Fruit fly (Drosophila melanogaster) whole organism, embryonic: ENCODE measurements around the gene SREBP.

Source experiments
- Abd-B ChIP-seq: fragments of 200-800 bp; sonication (Bioruptor generic); optimal IDR thresholded peaks from 2 replicates; lab custom pipeline; 2018; ENCODE audit warnings: missing biosample characterization, mild to moderate bottlenecking, missing genetic modification characterization, moderate library complexity
- Asciz ChIP-seq: fragments of 200-800 bp; sonication (Bioruptor generic); optimal IDR thresholded peaks from 2 replicates; lab custom pipeline; 2017; ENCODE audit warnings: missing biosample characterization, mild to moderate bottlenecking, missing genetic modification characterization, missing genetic modification reagents
- Awh ChIP-seq: fragments of 200-800 bp; sonication (Bioruptor generic); IDR thresholded peaks from 2 replicates; pipeline ENCODE4, ENCODE4 v1.3.6; 2022; ENCODE audit warnings: missing biosample characterization, missing genetic modification characterization
- BEAF-32 ChIP-seq: fragments of 200-800 bp; sonication (Bioruptor generic); optimal IDR thresholded peaks from 3 replicates; lab custom pipeline; 2017; ENCODE audit warnings: missing biosample characterization, missing genetic modification characterization, mild to moderate bottlenecking, moderate library complexity, missing genetic modification reagents
- CG10654 ChIP-seq: fragments of 200-800 bp; sonication (Bioruptor generic); optimal IDR thresholded peaks from 2 replicates; lab custom pipeline; 2016; ENCODE audit warnings: missing biosample characterization, missing genetic modification characterization
- CG12219 ChIP-seq: fragments of 200-800 bp; sonication (Bioruptor generic); optimal IDR thresholded peaks from 3 replicates; lab custom pipeline; 2018; ENCODE audit warnings: missing biosample characterization, mild to moderate bottlenecking, missing genetic modification characterization
- CG15479 ChIP-seq: fragments of 200-800 bp; sonication (Bioruptor generic); optimal IDR thresholded peaks from 3 replicates; lab custom pipeline; 2019; ENCODE audit warnings: missing biosample characterization, mild to moderate bottlenecking, missing genetic modification characterization, moderate library complexity
- CG17385 ChIP-seq: fragments of 200-800 bp; sonication (Bioruptor generic); optimal IDR thresholded peaks from 3 replicates; lab custom pipeline; 2018; ENCODE audit warnings: missing biosample characterization, mild to moderate bottlenecking, missing genetic modification characterization
- CG2120 ChIP-seq: fragments of 200-800 bp; sonication (Bioruptor generic); optimal IDR thresholded peaks from 3 replicates; lab custom pipeline; 2016; ENCODE audit warnings: missing biosample characterization, missing genetic modification characterization
- CG2129 ChIP-seq: fragments of 200-800 bp; sonication (Bioruptor generic); IDR thresholded peaks from 2 replicates; pipeline ENCODE4 v1.3.6; 2022; ENCODE audit warnings: missing biosample characterization, missing genetic modification characterization; ENCODE audit not compliant: partially characterized antibody
- CG30431 ChIP-seq: fragments of 200-800 bp; sonication (Bioruptor generic); optimal IDR thresholded peaks from 2 replicates; lab custom pipeline; 2017; ENCODE audit warnings: missing biosample characterization, missing genetic modification characterization
- CG34422 ChIP-seq: fragments of 200-800 bp; sonication (Bioruptor generic); IDR thresholded peaks from 3 replicates; pipeline ENCODE4 v1.3.6; 2022; ENCODE audit warnings: missing biosample characterization, missing genetic modification characterization
- CG6272 ChIP-seq: fragments of 200-800 bp; sonication (Bioruptor generic); IDR thresholded peaks from 2 replicates; pipeline ENCODE4 v1.3.6; 2022; ENCODE audit warnings: missing biosample characterization, missing genetic modification characterization
- CG6689 ChIP-seq: fragments of 200-800 bp; sonication (Bioruptor generic); IDR thresholded peaks from 2 replicates; pipeline ENCODE4 v1.3.6; 2022; ENCODE audit warnings: missing biosample characterization, missing genetic modification characterization
- CG7372 ChIP-seq: fragments of 200-800 bp; sonication (Bioruptor generic); IDR thresholded peaks from 2 replicates; pipeline ENCODE4 v1.3.6; 2022; ENCODE audit warnings: missing biosample characterization, missing genetic modification characterization
- CG7963 ChIP-seq: fragments of 200-800 bp; sonication (Bioruptor generic); IDR thresholded peaks from 3 replicates; pipeline ENCODE4 v1.3.6; 2022; ENCODE audit warnings: missing biosample characterization, missing genetic modification characterization; ENCODE audit not compliant: partially characterized antibody
- CG8290 ChIP-seq, 3 experiments: fragments of 200-800 bp; sonication (Bioruptor generic); optimal IDR thresholded peaks; 2 replicates each; lab custom pipeline; 2016 to 2019; ENCODE audit warnings: missing biosample characterization in 3 of 3, missing genetic modification characterization in 3 of 3, mild to moderate bottlenecking in 2 of 3, moderate library complexity in 1 of 3
- CG8478 ChIP-seq: fragments of >200 bp; optimal IDR thresholded peaks from 2 replicates; lab custom pipeline; 2018
- CG8924 ChIP-seq: fragments of 200-800 bp; optimal IDR thresholded peaks from 3 replicates; lab custom pipeline; 2019; ENCODE audit warnings: missing biosample characterization, mild to moderate bottlenecking, missing genetic modification characterization, moderate library complexity
- CrebB ChIP-seq: fragments of 200-800 bp; sonication (Bioruptor generic); optimal IDR thresholded peaks from 3 replicates; lab custom pipeline; 2018; ENCODE audit warnings: missing biosample characterization, mild to moderate bottlenecking, missing genetic modification characterization
- Ets97D ChIP-seq: fragments of 200-800 bp; sonication (Bioruptor generic); optimal IDR thresholded peaks from 3 replicates; lab custom pipeline; 2016; ENCODE audit warnings: missing biosample characterization, missing genetic modification characterization
- GATAe ChIP-seq: fragments of 200-800 bp; sonication (Bioruptor generic); conservative IDR thresholded peaks from 2 replicates; pipeline ENCODE4 v1.3.6; 2022; ENCODE audit warnings: missing biosample characterization, missing genetic modification characterization
- H15 ChIP-seq: fragments of 200-800 bp; sonication (Bioruptor generic); IDR thresholded peaks from 3 replicates; pipeline ENCODE4 v1.3.6; 2022; ENCODE audit warnings: missing biosample characterization, missing genetic modification characterization
- HLH54F ChIP-seq: fragments of 200-800 bp; sonication (Bioruptor generic); optimal IDR thresholded peaks from 3 replicates; lab custom pipeline; 2016; ENCODE audit warnings: missing biosample characterization, missing genetic modification characterization
- MTF-1 ChIP-seq: fragments of 200-800 bp; sonication (Bioruptor generic); optimal IDR thresholded peaks from 2 replicates; lab custom pipeline; 2018; ENCODE audit warnings: missing biosample characterization, mild to moderate bottlenecking, missing genetic modification characterization, borderline replicate concordance
- Mad ChIP-seq: fragments of 200-800 bp; sonication (Bioruptor generic); optimal IDR thresholded peaks from 2 replicates; lab custom pipeline; 2016; ENCODE audit warnings: missing biosample characterization, missing genetic modification characterization
- Max ChIP-seq: fragments of 200-800 bp; sonication (Bioruptor generic); optimal IDR thresholded peaks from 2 replicates; lab custom pipeline; 2016; ENCODE audit warnings: missing biosample characterization, mild to moderate bottlenecking, missing genetic modification characterization
- Xbp1 ChIP-seq: fragments of 200-800 bp; sonication (Bioruptor generic); optimal IDR thresholded peaks from 3 replicates; lab custom pipeline; 2016; ENCODE audit warnings: missing biosample characterization, mild to moderate bottlenecking, missing genetic modification characterization
- bbx ChIP-seq: fragments of 200-800 bp; sonication (Bioruptor generic); IDR thresholded peaks from 2 replicates; pipeline ENCODE4 v1.3.6; 2022; ENCODE audit warnings: missing biosample characterization, missing genetic modification characterization; ENCODE audit not compliant: partially characterized antibody
- bcd ChIP-seq: fragments of 200-800 bp; sonication (Bioruptor generic); optimal IDR thresholded peaks from 2 replicates; lab custom pipeline; 2017; ENCODE audit warnings: missing biosample characterization, mild to moderate bottlenecking, missing genetic modification characterization
- chn ChIP-seq: fragments of 200-800 bp; sonication (Bioruptor generic); optimal IDR thresholded peaks from 2 replicates; lab custom pipeline; 2016; ENCODE audit warnings: missing biosample characterization, missing genetic modification characterization
- corto ChIP-seq: fragments of 200-800 bp; sonication (Bioruptor generic); optimal IDR thresholded peaks from 2 replicates; lab custom pipeline; 2016; ENCODE audit warnings: missing biosample characterization, mild to moderate bottlenecking, missing genetic modification characterization, moderate library complexity
- fd102C ChIP-seq: fragments of 200-800 bp; sonication (Bioruptor generic); optimal IDR thresholded peaks from 2 replicates; lab custom pipeline; 2018; ENCODE audit warnings: missing biosample characterization, mild to moderate bottlenecking, missing genetic modification characterization, moderate library complexity
- gem ChIP-seq: fragments of 200-800 bp; sonication (Bioruptor generic); optimal IDR thresholded peaks from 2 replicates; lab custom pipeline; 2019; ENCODE audit warnings: missing biosample characterization, mild to moderate bottlenecking, missing genetic modification characterization, moderate library complexity
- hkb ChIP-seq, 2 experiments: fragments of 200-800 bp in 1 of 2; fragments of >200 bp in 1 of 2; sonication (Bioruptor generic) in 1 of 2; IDR thresholded peaks in 1 of 2; optimal IDR thresholded peaks in 1 of 2; 2 replicates each; pipeline versions ENCODE4 v1.3.6 to Lab custom; 2017 to 2022; ENCODE audit warnings: missing biosample characterization in 1 of 2, missing genetic modification characterization in 1 of 2
- jigr1 ChIP-seq: fragments of 200-800 bp; sonication (Bioruptor generic); IDR thresholded peaks from 3 replicates; pipeline ENCODE4 v1.3.6; 2022; ENCODE audit warnings: missing biosample characterization, missing genetic modification characterization
- jumu ChIP-seq: fragments of 200-800 bp; sonication (Bioruptor generic); optimal IDR thresholded peaks from 3 replicates; lab custom pipeline; 2016; ENCODE audit warnings: missing biosample characterization, missing genetic modification characterization
- nau ChIP-seq: fragments of 200-800 bp; sonication (Bioruptor generic); optimal IDR thresholded peaks from 3 replicates; lab custom pipeline; 2017; ENCODE audit warnings: missing biosample characterization, mild to moderate bottlenecking, missing genetic modification characterization, missing genetic modification reagents
- odd ChIP-seq: fragments of 200-800 bp; sonication (Bioruptor generic); optimal IDR thresholded peaks from 2 replicates; lab custom pipeline; 2017; ENCODE audit warnings: missing biosample characterization, mild to moderate bottlenecking, missing genetic modification characterization
- org-1 ChIP-seq: fragments of 200-800 bp; sonication (Bioruptor generic); optimal IDR thresholded peaks from 2 replicates; lab custom pipeline; 2017; ENCODE audit warnings: missing biosample characterization, missing genetic modification characterization
- p53 ChIP-seq: fragments of 200-800 bp; sonication (Bioruptor generic); optimal IDR thresholded peaks from 2 replicates; lab custom pipeline; 2016; ENCODE audit warnings: missing biosample characterization, missing genetic modification characterization
- ranshi ChIP-seq: fragments of 200-800 bp; sonication (Bioruptor generic); IDR thresholded peaks from 2 replicates; pipeline ENCODE4 v1.3.6; 2022; ENCODE audit warnings: missing biosample characterization, missing genetic modification characterization
- repo ChIP-seq: fragments of 200-800 bp; sonication (Bioruptor generic); optimal IDR thresholded peaks from 2 replicates; lab custom pipeline; 2016; ENCODE audit warnings: missing biosample characterization, missing genetic modification characterization
- row ChIP-seq: fragments of 200-800 bp; sonication (Bioruptor generic); IDR thresholded peaks from 3 replicates; pipeline ENCODE4 v1.3.6; 2022; ENCODE audit warnings: missing biosample characterization, missing genetic modification characterization
- sens-2 ChIP-seq: fragments of 200-800 bp; sonication (Bioruptor generic); IDR thresholded peaks from 2 replicates; pipeline ENCODE4 v1.3.6; 2022; ENCODE audit warnings: missing biosample characterization, missing genetic modification characterization
- stwl ChIP-seq: fragments of 200-800 bp; sonication (Bioruptor generic); optimal IDR thresholded peaks from 3 replicates; lab custom pipeline; 2018; ENCODE audit warnings: missing biosample characterization, mild to moderate bottlenecking, missing genetic modification characterization, moderate library complexity
- twi ChIP-seq: fragments of 200-800 bp; optimal IDR thresholded peaks from 2 replicates; lab custom pipeline; 2019; ENCODE audit warnings: missing biosample characterization, mild to moderate bottlenecking, missing genetic modification characterization, moderate library complexity
- vvl ChIP-seq: fragments of 200-800 bp; sonication (Bioruptor generic); IDR thresholded peaks from 2 replicates; pipeline ENCODE4 v1.3.6; 2022; ENCODE audit warnings: missing biosample characterization, missing genetic modification characterization

SREBP gene

dm6 chr3L:19817807-19818531 is 24.2 kb downstream of the SREBP start, which contains the start of the genes Fibp and Deaf1 (continued):
- TF ChIP-seq fd102C (GFP tag; lab: Kevin White, UChicago): no peak
- peak; percentile 57; the same call in 1 of the 2 replicates for TF ChIP-seq vvl (GFP tag; lab: Robert Waterston, UW)
- no peak for TF ChIP-seq hkb (optimal IDR thresholded peaks at IDR 0.05; lab: Kevin White, UChicago)
- TF ChIP-seq hkb (GFP tag; IDR thresholded peaks at IDR 0.05; lab: Robert Waterston, UW): no peak
- TF ChIP-seq Awh (GFP tag; lab: Robert Waterston, UW): no peak
- TF ChIP-seq CG2120 (GFP tag; lab: Kevin White, UChicago): peak; percentile 90
- no peak for TF ChIP-seq CG15479 (GFP tag; lab: Kevin White, UChicago)
- TF ChIP-seq CG6689 (GFP tag; lab: Robert Waterston, UW): peak; percentile 55
- peak; percentile 89 for TF ChIP-seq CG2129 (GFP tag; lab: Robert Waterston, UW)
- TF ChIP-seq GATAe (GFP tag; lab: Robert Waterston, UW): no peak; the same call in 1 of the 2 replicates
- peak; percentile 83 for TF ChIP-seq CG8290 (GFP tag; optimal IDR thresholded peaks at IDR 0.05; lab: Kevin White, UChicago)
- TF ChIP-seq CG8290 (tag; optimal IDR thresholded peaks at IDR 0.05; lab: Kevin White, UChicago): peak; percentile 48 to 91
- TF ChIP-seq bcd (GFP tag; lab: Kevin White, UChicago): peak; percentile 68
- TF ChIP-seq p53 (GFP tag; lab: Kevin White, UChicago): peak; percentile 50
- no peak for TF ChIP-seq sens-2 (GFP tag; lab: Robert Waterston, UW)
- peak; percentile 100 for TF ChIP-seq BEAF-32 (GFP tag; lab: Kevin White, UChicago)
- no peak for TF ChIP-seq org-1 (GFP tag; lab: Kevin White, UChicago)
- TF ChIP-seq Max (GFP tag; lab: Kevin White, UChicago): peak; percentile 57
- TF ChIP-seq Asciz (GFP tag; lab: Kevin White, UChicago): no peak
- peak; percentile 64 for TF ChIP-seq twi
- TF ChIP-seq odd: no peak
- peak; percentile 68 for TF ChIP-seq H15
- peak; percentile 51 for TF ChIP-seq repo (GFP tag; lab: Kevin White, UChicago)
- TF ChIP-seq gem (tag; lab: Kevin White, UChicago): peak; percentile 85
- TF ChIP-seq CG17385: peak; percentile 97
- TF ChIP-seq CG12219: no peak
- TF ChIP-seq bbx (GFP tag; lab: Robert Waterston, UW): peak; percentile 98
- peak; percentile 46 for TF ChIP-seq CG30431 (GFP tag; lab: Kevin White, UChicago)
- TF ChIP-seq CG10654 (GFP tag; lab: Kevin White, UChicago): peak; percentile 68
- TF ChIP-seq corto (GFP tag; lab: Kevin White, UChicago): no peak
- peak; percentile 84 for TF ChIP-seq CG8924 (tag; lab: Kevin White, UChicago)
- TF ChIP-seq CG7963 (GFP tag; lab: Robert Waterston, UW): peak; percentile 96
- peak; percentile 39; the same call in 1 of the 2 replicates for TF ChIP-seq ranshi
- peak; percentile 65; the same call in 2 of the 3 replicates for TF ChIP-seq CG34422 (GFP tag; lab: Robert Waterston, UW)
- TF ChIP-seq Xbp1 (GFP tag; lab: Kevin White, UChicago): peak; percentile 87
- peak; percentile 87 for TF ChIP-seq chn (GFP tag; lab: Kevin White, UChicago)
- peak; percentile 59 for TF ChIP-seq CG7372 (GFP tag; lab: Robert Waterston, UW)
- TF ChIP-seq row (GFP tag; lab: Robert Waterston, UW): peak; percentile 95
- TF ChIP-seq jigr1 (GFP tag; lab: Robert Waterston, UW): 0 out of 3 replicates have a peak, but pooled peaks have one; percentile 47
- peak; percentile 72 for TF ChIP-seq Ets97D (GFP tag; lab: Kevin White, UChicago)
- TF ChIP-seq nau (GFP tag; lab: Kevin White, UChicago): no peak
- TF ChIP-seq Mad: peak; percentile 55
- peak; percentile 48 for TF ChIP-seq stwl (tag; lab: Kevin White, UChicago)
- TF ChIP-seq CrebB (tag; lab: Kevin White, UChicago): no peak
- peak; percentile 80 for TF ChIP-seq jumu (GFP tag; lab: Kevin White, UChicago)
- no peak for TF ChIP-seq MTF-1 (GFP tag; lab: Kevin White, UChicago)
- peak; percentile 87 for TF ChIP-seq Abd-B (GFP tag; lab: Kevin White, UChicago)
- no peak for TF ChIP-seq CG8478 (lab: Kevin White, UChicago)
- TF ChIP-seq CG6272 (GFP tag; lab: Robert Waterston, UW): peak; percentile 84
- peak; percentile 88 for TF ChIP-seq HLH54F (GFP tag; lab: Kevin White, UChicago)
